Fruit fly (Drosophila melanogaster): ENCODE measurements around the gene btl.

The btl gene

dm6 chr3L:14125616-14126015, 50.0 kb downstream of the btl start:
- no peak for TF ChIP-seq CG3847 (GFP tag; IDR thresholded peaks at IDR 0.05)
- no peak for TF ChIP-seq nom (GFP tag; optimal IDR thresholded peaks at IDR 0.05)
- no peak for TF ChIP-seq CG7357 (GFP tag; IDR thresholded peaks at IDR 0.05)
- peak; percentile 46 for TF ChIP-seq CG8478 (optimal IDR thresholded peaks at IDR 0.05)
- TF ChIP-seq CG7839 (tag; optimal IDR thresholded peaks at IDR 0.05), result no peak
- TF ChIP-seq Hr39 (optimal IDR thresholded peaks at IDR 0.05), result no peak
- no peak for TF ChIP-seq Lim3 (GFP tag; IDR thresholded peaks at IDR 0.05)
- TF ChIP-seq so (GFP tag; IDR thresholded peaks at IDR 0.05), result no peak
- TF ChIP-seq lov (optimal IDR thresholded peaks at IDR 0.05), result no peak
- TF ChIP-seq lov (GFP tag; IDR thresholded peaks at IDR 0.05), result no peak
- TF ChIP-seq CG4854 (GFP tag; optimal IDR thresholded peaks at IDR 0.05), result no peak
- TF ChIP-seq ewg (GFP tag; optimal IDR thresholded peaks at IDR 0.05), result no peak
- TF ChIP-seq CG31365 (tag; optimal IDR thresholded peaks at IDR 0.05), result no peak
- TF ChIP-seq Med (GFP tag), result peak; percentile 11
- no peak for TF ChIP-seq Dbx (GFP tag; IDR thresholded peaks at IDR 0.05)
- no peak for TF ChIP-seq CG10431 (GFP tag; optimal IDR thresholded peaks at IDR 0.05)
- TF ChIP-seq CG13624 (GFP tag; optimal IDR thresholded peaks at IDR 0.05), result no peak
- no peak for TF ChIP-seq oc (tag; optimal IDR thresholded peaks at IDR 0.05)
- peak; percentile 11 for TF ChIP-seq Nf-YB (GFP tag; optimal IDR thresholded peaks at IDR 0.05)
- TF ChIP-seq Ets65A (GFP tag), result peak; percentile 66
- no peak for TF ChIP-seq jing (GFP tag; optimal IDR thresholded peaks at IDR 0.05)
- no peak for TF ChIP-seq CG11093 (GFP tag; IDR thresholded peaks at IDR 0.05)

- TF ChIP-seq CG10209 (GFP tag; optimal IDR thresholded peaks at IDR 0.05) (no peak), Nf-YB (GFP tag; optimal IDR thresholded peaks at IDR 0.05) (peak; percentile 98), caup (GFP tag; optimal IDR thresholded peaks at IDR 0.05; ENCODE audit: severe bottlenecking) (no peak), CG6791 (GFP tag; IDR thresholded peaks at IDR 0.05; ENCODE audit: partially characterized antibody) (no peak), CG7271 (tag; optimal IDR thresholded peaks at IDR 0.05) (no peak), CG2129 (GFP tag; IDR thresholded peaks at IDR 0.05; ENCODE audit: partially characterized antibody) (no peak), NFAT (GFP tag; IDR thresholded peaks at IDR 0.05) (no peak), trh (GFP tag; optimal IDR thresholded peaks at IDR 0.05) (no peak), prd (optimal IDR thresholded peaks at IDR 0.05) (no peak), prd (GFP tag; IDR thresholded peaks at IDR 0.05) (no peak), zfh2 (GFP tag; optimal IDR thresholded peaks at IDR 0.05) (no peak), dimm (GFP tag; IDR thresholded peaks at IDR 0.05) (no peak), vnd (GFP tag; IDR thresholded peaks at IDR 0.05; ENCODE audit: partially characterized antibody) (no peak), CG2202 (tag; optimal IDR thresholded peaks at IDR 0.05) (no peak), Bgb (GFP tag; IDR thresholded peaks at IDR 0.05; ENCODE audit: partially characterized antibody) (peak; percentile 38; the same call in 1 of the 2 replicates), CG14667 (GFP tag; IDR thresholded peaks at IDR 0.05) (no peak), Atf-2 (GFP tag; optimal IDR thresholded peaks at IDR 0.05) (no peak), ATbp (GFP tag; optimal IDR thresholded peaks at IDR 0.05) (no peak), inv (GFP tag; IDR thresholded peaks at IDR 0.05; ENCODE audit: partially characterized antibody) (no peak), Hr78 (GFP tag; optimal IDR thresholded peaks at IDR 0.05) (no peak), trem (tag; optimal IDR thresholded peaks at IDR 0.05) (no peak), CG7745 (tag; optimal IDR thresholded peaks at IDR 0.05) (no peak), kni (GFP tag; optimal IDR thresholded peaks at IDR 0.05) (peak; percentile 4), tll (GFP tag; optimal IDR thresholded peaks at IDR 0.05) (peak; percentile 10 to 29), CG12219 (GFP tag; optimal IDR thresholded peaks at IDR 0.05) (no peak), CG7928 (GFP tag; optimal IDR thresholded peaks at IDR 0.05) (no peak), nmo (GFP tag; optimal IDR thresholded peaks at IDR 0.05) (peak; percentile 35), Blimp-1 (GFP tag; optimal IDR thresholded peaks at IDR 0.05) (no peak), CG15269 (tag; optimal IDR thresholded peaks at IDR 0.05) (no peak)
Measured at dm6 chr3L:14131274-14131989, 55.9 kb downstream of the btl start, which contains the start of gene Sox21b. Gene Sox21b (minus strand): TSS chr3L:14131324.
